Fruit fly (Drosophila melanogaster) Kc167 (cell line): Measurements from ENCODE around the gene CG31704.

Experiments
- Sin3A ChIP-seq: fragments of >200 bp; optimal IDR thresholded peaks from 2 replicates; lab custom pipeline; 2018; ENCODE audit warnings: missing external identifiers
- h ChIP-seq: fragments of >200 bp; optimal IDR thresholded peaks from 3 replicates; lab custom pipeline; 2018; ENCODE audit warnings: missing external identifiers
- psq ChIP-seq: fragments of >200 bp; optimal IDR thresholded peaks from 2 replicates; lab custom pipeline; 2017; ENCODE audit warnings: missing external identifiers

dm6 chr2L:11816376-11816775 lies 24.1 kb upstream of the CG31704 start:
- TF ChIP-seq h (lab: Kevin White, UChicago) (peak; percentile 47), Sin3A (lab: Kevin White, UChicago) (no peak), psq (lab: Kevin White, UChicago) (no peak)
